Fruit fly (Drosophila melanogaster) whole organism, prepupa: Measurements from ENCODE around the gene CG14194.

Experiments
- CG10631 ChIP-seq: fragments of 200-800 bp; sonication (Bioruptor generic); optimal IDR thresholded peaks from 2 replicates; lab custom pipeline; 2016; ENCODE audit warnings: missing biosample characterization, missing genetic modification characterization
- CG10669 ChIP-seq: fragments of 200-800 bp; sonication (Bioruptor generic); optimal IDR thresholded peaks from 3 replicates; lab custom pipeline; 2018; ENCODE audit warnings: missing biosample characterization, mild to moderate bottlenecking, missing genetic modification characterization, moderate library complexity
- CG11294 ChIP-seq: fragments of 200-800 bp; sonication (Bioruptor generic); IDR thresholded peaks from 2 replicates; pipeline ENCODE4 v1.3.6; 2022; ENCODE audit warnings: missing biosample characterization, missing genetic modification characterization
- CG15336 ChIP-seq: fragments of 200-800 bp; sonication (Bioruptor generic); IDR thresholded peaks from 2 replicates; pipeline ENCODE4 v1.3.6; 2022; ENCODE audit warnings: missing biosample characterization, missing genetic modification characterization
- CG1621 ChIP-seq: fragments of 200-800 bp; sonication (Bioruptor generic); optimal IDR thresholded peaks from 3 replicates; lab custom pipeline; 2018; ENCODE audit warnings: missing biosample characterization, mild to moderate bottlenecking, missing genetic modification characterization
- CG16779 ChIP-seq: fragments of 200-800 bp; sonication (Bioruptor generic); optimal IDR thresholded peaks from 3 replicates; lab custom pipeline; 2017; ENCODE audit warnings: missing biosample characterization, mild to moderate bottlenecking, missing genetic modification characterization
- CG3032 ChIP-seq: fragments of 200-800 bp; optimal IDR thresholded peaks from 2 replicates; lab custom pipeline; 2019; ENCODE audit warnings: missing biosample characterization, mild to moderate bottlenecking, missing genetic modification characterization, moderate library complexity
- CG31627 ChIP-seq: fragments of 200-800 bp; sonication (Bioruptor generic); optimal IDR thresholded peaks from 3 replicates; lab custom pipeline; 2016; ENCODE audit warnings: missing biosample characterization, missing genetic modification characterization
- CG32006 ChIP-seq: fragments of 200-800 bp; sonication (Bioruptor generic); optimal IDR thresholded peaks from 3 replicates; lab custom pipeline; 2017; ENCODE audit warnings: missing biosample characterization, mild to moderate bottlenecking, missing genetic modification characterization
- CG34406 ChIP-seq: fragments of 200-800 bp; sonication (Bioruptor generic); optimal IDR thresholded peaks from 3 replicates; lab custom pipeline; 2016; ENCODE audit warnings: missing biosample characterization, missing genetic modification characterization
- CG4318 ChIP-seq: fragments of 200-800 bp; sonication (Bioruptor generic); optimal IDR thresholded peaks from 3 replicates; lab custom pipeline; 2017; ENCODE audit warnings: missing biosample characterization, mild to moderate bottlenecking, missing genetic modification characterization
- CG6163 ChIP-seq: fragments of 200-800 bp; sonication (Bioruptor generic); IDR thresholded peaks from 3 replicates; pipeline ENCODE4 v1.3.6; 2022; ENCODE audit warnings: missing biosample characterization, missing genetic modification characterization
- CG6276 ChIP-seq: fragments of 200-800 bp; sonication (Bioruptor generic); optimal IDR thresholded peaks from 2 replicates; lab custom pipeline; 2017; ENCODE audit warnings: missing biosample characterization, mild to moderate bottlenecking, missing genetic modification characterization
- CG6808 ChIP-seq: fragments of 200-800 bp; sonication (Bioruptor generic); optimal IDR thresholded peaks from 3 replicates; lab custom pipeline; 2017; ENCODE audit warnings: missing biosample characterization, missing genetic modification characterization, mild to moderate bottlenecking, moderate library complexity, missing genetic modification reagents
- CG6854 ChIP-seq: fragments of 200-800 bp; sonication (Bioruptor generic); optimal IDR thresholded peaks from 2 replicates; lab custom pipeline; 2017; ENCODE audit warnings: missing biosample characterization, mild to moderate bottlenecking, missing genetic modification characterization
- CG8119 ChIP-seq: fragments of 200-800 bp; sonication (Bioruptor generic); IDR thresholded peaks from 3 replicates; pipeline ENCODE4 v1.3.6; 2022; ENCODE audit warnings: missing biosample characterization, missing genetic modification characterization
- CG8319 ChIP-seq: fragments of 200-800 bp; sonication (Bioruptor generic); optimal IDR thresholded peaks from 3 replicates; lab custom pipeline; 2016; ENCODE audit warnings: missing biosample characterization, missing genetic modification characterization
- CG8632 ChIP-seq: fragments of 200-800 bp; sonication (Bioruptor generic); optimal IDR thresholded peaks from 3 replicates; lab custom pipeline; 2016; ENCODE audit warnings: missing biosample characterization, missing genetic modification characterization
- CG9139 ChIP-seq: fragments of 200-800 bp; sonication (Bioruptor generic); optimal IDR thresholded peaks from 3 replicates; lab custom pipeline; 2017; ENCODE audit warnings: missing biosample characterization, mild to moderate bottlenecking, missing genetic modification characterization
- Eip78C ChIP-seq: fragments of 200-800 bp; sonication (Bioruptor generic); peaks from one replicate; lab custom pipeline; 2016; ENCODE audit warnings: missing biosample characterization, missing genetic modification characterization
- Ets96B ChIP-seq: fragments of 200-800 bp; optimal IDR thresholded peaks from 2 replicates; lab custom pipeline; 2019; ENCODE audit warnings: missing biosample characterization, mild to moderate bottlenecking, missing genetic modification characterization, moderate library complexity
- Gug ChIP-seq: fragments of 200-800 bp; sonication (Bioruptor generic); IDR thresholded peaks from 2 replicates; pipeline ENCODE4 v1.3.6; 2022; ENCODE audit warnings: missing biosample characterization, missing genetic modification characterization
- Hr38 ChIP-seq: sonication (Bioruptor generic); optimal IDR thresholded peaks from 2 replicates; lab custom pipeline; 2016; ENCODE audit warnings: missing biosample characterization, missing genetic modification characterization
- Hr39 ChIP-seq: fragments of 200-800 bp; sonication (Bioruptor generic); optimal IDR thresholded peaks from 2 replicates; lab custom pipeline; 2016; ENCODE audit warnings: missing biosample characterization, missing genetic modification characterization
- Lpt ChIP-seq: fragments of 200-800 bp; sonication (Bioruptor generic); optimal IDR thresholded peaks from 3 replicates; lab custom pipeline; 2016; ENCODE audit warnings: missing biosample characterization, missing genetic modification characterization
- Met ChIP-seq: fragments of 200-800 bp; sonication (Bioruptor generic); optimal IDR thresholded peaks from 3 replicates; lab custom pipeline; 2016; ENCODE audit warnings: missing biosample characterization, missing genetic modification characterization
- OdsH ChIP-seq: fragments of 200-800 bp; sonication (Bioruptor generic); optimal IDR thresholded peaks from 3 replicates; lab custom pipeline; 2016; ENCODE audit warnings: missing biosample characterization, missing genetic modification characterization
- Smox ChIP-seq: fragments of 200-800 bp; sonication (Bioruptor generic); optimal IDR thresholded peaks from 3 replicates; lab custom pipeline; 2016; ENCODE audit warnings: missing biosample characterization, missing genetic modification characterization
- Sox15 ChIP-seq: fragments of 200-800 bp; sonication (Bioruptor generic); optimal IDR thresholded peaks from 3 replicates; lab custom pipeline; 2016; ENCODE audit warnings: missing biosample characterization, missing genetic modification characterization
- acj6 ChIP-seq: fragments of 200-800 bp; sonication (Bioruptor generic); optimal IDR thresholded peaks from 3 replicates; lab custom pipeline; 2016; ENCODE audit warnings: missing biosample characterization, missing genetic modification characterization
- dsx ChIP-seq: fragments of 200-800 bp; optimal IDR thresholded peaks from 3 replicates; lab custom pipeline; 2019; ENCODE audit warnings: missing biosample characterization, mild to moderate bottlenecking, missing genetic modification characterization, moderate library complexity; ENCODE audit not compliant: poor library complexity, severe bottlenecking
- eg ChIP-seq: fragments of 200-800 bp; sonication (Bioruptor generic); IDR thresholded peaks from 3 replicates; pipeline ENCODE4 v1.3.6; 2022; ENCODE audit warnings: missing biosample characterization, missing genetic modification characterization
- esn ChIP-seq: fragments of 200-800 bp; sonication (Bioruptor generic); optimal IDR thresholded peaks from 2 replicates; lab custom pipeline; 2016; ENCODE audit warnings: missing biosample characterization, mild to moderate bottlenecking, missing genetic modification characterization, moderate library complexity
- fkh ChIP-seq: fragments of 200-800 bp; sonication (Bioruptor generic); optimal IDR thresholded peaks from 3 replicates; lab custom pipeline; 2017; ENCODE audit warnings: missing biosample characterization, mild to moderate bottlenecking, missing genetic modification characterization, moderate library complexity
- lz ChIP-seq: fragments of 200-800 bp; sonication (Bioruptor generic); optimal IDR thresholded peaks from 3 replicates; lab custom pipeline; 2016; ENCODE audit warnings: missing biosample characterization, missing genetic modification characterization
- pdm3 ChIP-seq: fragments of 200-800 bp; sonication (Bioruptor generic); optimal IDR thresholded peaks from 3 replicates; lab custom pipeline; 2016; ENCODE audit warnings: missing biosample characterization, missing genetic modification characterization
- salr ChIP-seq, 2 experiments: fragments of 200-800 bp; sonication (Bioruptor generic); optimal IDR thresholded peaks; 3 replicates each; lab custom pipeline; 2016 to 2018; ENCODE audit warnings: missing biosample characterization in 2 of 2, missing genetic modification characterization in 2 of 2, mild to moderate bottlenecking in 1 of 2
- spab ChIP-seq: fragments of 200-800 bp; sonication (Bioruptor generic); optimal IDR thresholded peaks from 2 replicates; lab custom pipeline; 2017; ENCODE audit warnings: missing biosample characterization, mild to moderate bottlenecking, missing genetic modification characterization, missing genetic modification reagents
- ss ChIP-seq, 2 experiments: fragments of 200-800 bp; sonication (Bioruptor generic); optimal IDR thresholded peaks; 2 replicates in 1 of 2; 3 replicates in 1 of 2; lab custom pipeline; 2017 to 2018; ENCODE audit warnings: mild to moderate bottlenecking in 2 of 2, missing biosample characterization in 2 of 2, missing genetic modification characterization in 2 of 2, moderate library complexity in 1 of 2
- topi ChIP-seq: fragments of 200-800 bp; sonication (Bioruptor generic); optimal IDR thresholded peaks from 3 replicates; lab custom pipeline; 2016; ENCODE audit warnings: missing biosample characterization, missing genetic modification characterization
- vri ChIP-seq: fragments of 200-800 bp; sonication (Bioruptor generic); optimal IDR thresholded peaks from 3 replicates; lab custom pipeline; 2016; ENCODE audit warnings: missing biosample characterization, mild to moderate bottlenecking, missing genetic modification characterization

The CG14194 gene

dm6 chrX:19165144-19166011 is 28.0 kb upstream of the CG14194 start:
- TF ChIP-seq dsx (GFP tag; lab: Kevin White, UChicago) (peak; percentile 49), vri (peak; percentile 67), CG34406 (no peak), pdm3 (GFP tag; lab: Kevin White, UChicago) (peak; percentile 5), CG15336 (GFP tag; lab: Robert Waterston, UW) (peak; percentile 16; the same call in 1 of the 2 replicates), CG8632 (no peak), OdsH (GFP tag; lab: Kevin White, UChicago) (no peak), salr (GFP tag; optimal IDR thresholded peaks at IDR 0.05; lab: Kevin White, UChicago) (peak in 1 of 2 experiments; percentile 18), CG1621 (peak; percentile 59), CG10631 (GFP tag; lab: Kevin White, UChicago) (no peak), CG6276 (GFP tag; lab: Kevin White, UChicago) (peak; percentile 40), acj6 (no peak), CG11294 (GFP tag; lab: Robert Waterston, UW) (no peak), CG8119 (GFP tag; lab: Robert Waterston, UW) (peak; percentile 35; the same call in 1 of the 3 replicates), Eip78C (GFP tag; lab: Kevin White, UChicago) (peak; percentile 86), CG32006 (GFP tag; lab: Kevin White, UChicago) (peak; percentile 54), Met (GFP tag; lab: Kevin White, UChicago) (no peak), Smox (GFP tag; lab: Kevin White, UChicago) (peak; percentile 17), Lpt (GFP tag; lab: Kevin White, UChicago) (no peak), esn (GFP tag; lab: Kevin White, UChicago) (peak; percentile 16), CG6854 (GFP tag; lab: Kevin White, UChicago) (no peak), ss (GFP tag; optimal IDR thresholded peaks at IDR 0.05; lab: Kevin White, UChicago) (peak; percentile 70 to 73), CG10669 (GFP tag; lab: Kevin White, UChicago) (peak; percentile 18), CG6163 (GFP tag; lab: Robert Waterston, UW) (peak; percentile 78; the same call in 2 of the 3 replicates), Gug (no peak), CG31627 (no peak), eg (peak; percentile 67), CG4318 (GFP tag; lab: Kevin White, UChicago) (peak; percentile 21), CG8319 (no peak), Sox15 (GFP tag; lab: Kevin White, UChicago) (no peak), CG9139 (peak; percentile 63), Ets96B (peak; percentile 23), Hr39 (GFP tag; lab: Kevin White, UChicago) (peak; percentile 7), CG6808 (peak; percentile 48), topi (GFP tag; lab: Kevin White, UChicago) (peak; percentile 15), fkh (GFP tag; lab: Kevin White, UChicago) (no peak), CG3032 (tag; lab: Kevin White, UChicago) (peak; percentile 37), spab (GFP tag; lab: Kevin White, UChicago) (peak; percentile 45), CG16779 (tag; lab: Kevin White, UChicago) (no peak), Hr38 (no peak), lz (peak; percentile 12)
